Fruit fly (Drosophila melanogaster) S2 (cell line): ENCODE data around the gene CG1428.

Source experiments
- CG8478 ChIP-seq: fragments of >200 bp; optimal IDR thresholded peaks from 2 replicates; lab custom pipeline; 2018
- CTCF ChIP-seq, 2 experiments: fragments of >200 bp; optimal IDR thresholded peaks; 2 replicates each; lab custom pipeline; 2018

DNA sequence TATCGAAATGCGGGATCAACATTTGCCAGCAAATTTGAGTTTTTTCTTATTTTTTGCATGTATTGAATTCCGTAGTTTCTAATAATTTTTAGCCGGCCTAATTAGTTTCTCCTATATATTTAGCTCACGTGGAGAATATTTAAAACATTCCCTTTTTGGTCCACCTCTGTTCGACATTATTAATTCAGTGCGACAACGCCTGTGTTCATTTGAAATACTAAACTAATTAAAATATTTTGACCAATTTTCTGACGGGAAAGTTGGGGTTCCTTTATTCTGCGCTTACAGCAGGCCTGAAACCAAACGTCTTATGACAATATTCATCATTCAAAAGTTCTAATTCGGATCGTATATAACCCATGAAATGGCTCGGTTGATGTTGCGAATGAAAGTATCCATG is at the start of gene CG1428:
- no peak for TF ChIP-seq CG8478 (lab: Kevin White, UChicago)
- no peak for TF ChIP-seq CTCF (optimal IDR thresholded peaks at IDR 0.05; lab: Kevin White, UChicago)
